Fruit fly (Drosophila melanogaster) whole organism, embryonic: Measurements from ENCODE around the gene bol.

Source experiments
- Atf-2 ChIP-seq: fragments of 200-800 bp; sonication (Bioruptor generic); optimal IDR thresholded peaks from 2 replicates; lab custom pipeline; 2016; ENCODE audit warnings: missing biosample characterization, missing genetic modification characterization
- Atf3 ChIP-seq: fragments of 200-800 bp; sonication (Bioruptor generic); optimal IDR thresholded peaks from 3 replicates; lab custom pipeline; 2016; ENCODE audit warnings: missing biosample characterization, missing genetic modification characterization
- CG1233 ChIP-seq: fragments of 200-800 bp; sonication (Bioruptor generic); optimal IDR thresholded peaks from 4 replicates; lab custom pipeline; 2018; ENCODE audit warnings: missing biosample characterization, mild to moderate bottlenecking, missing genetic modification characterization
- CG12769 ChIP-seq: fragments of 200-800 bp; sonication (Bioruptor generic); optimal IDR thresholded peaks from 2 replicates; lab custom pipeline; 2019; ENCODE audit warnings: missing biosample characterization, mild to moderate bottlenecking, missing genetic modification characterization, moderate library complexity
- CG13424 ChIP-seq: fragments of 200-800 bp; sonication (Bioruptor generic); optimal IDR thresholded peaks from 2 replicates; lab custom pipeline; 2019; ENCODE audit warnings: missing biosample characterization, mild to moderate bottlenecking, missing genetic modification characterization, moderate library complexity
- CG13894 ChIP-seq: fragments of 200-800 bp; sonication (Bioruptor generic); optimal IDR thresholded peaks from 3 replicates; lab custom pipeline; 2018; ENCODE audit warnings: missing biosample characterization, mild to moderate bottlenecking, missing genetic modification characterization, moderate library complexity
- CG16813 ChIP-seq: fragments of 200-800 bp; sonication (Bioruptor generic); IDR thresholded peaks from 3 replicates; pipeline ENCODE4 v1.3.6; 2022; ENCODE audit warnings: missing biosample characterization, missing genetic modification characterization; ENCODE audit not compliant: partially characterized antibody
- CG1832 ChIP-seq: fragments of 200-800 bp; sonication (Bioruptor generic); optimal IDR thresholded peaks from 2 replicates; lab custom pipeline; 2017; ENCODE audit warnings: missing biosample characterization, mild to moderate bottlenecking, missing genetic modification characterization, inconsistent platforms
- CG2202 ChIP-seq: fragments of 200-800 bp; sonication (Bioruptor generic); optimal IDR thresholded peaks from 2 replicates; lab custom pipeline; 2018; ENCODE audit warnings: missing biosample characterization, mild to moderate bottlenecking, missing genetic modification characterization
- CG4820 ChIP-seq: fragments of 200-800 bp; sonication (Bioruptor generic); optimal IDR thresholded peaks from 3 replicates; lab custom pipeline; 2016; ENCODE audit warnings: missing biosample characterization, missing genetic modification characterization
- CG6175 ChIP-seq: fragments of 200-800 bp; sonication (Bioruptor generic); IDR thresholded peaks from 3 replicates; pipeline ENCODE4 v1.3.6; 2022; ENCODE audit warnings: missing biosample characterization, missing genetic modification characterization
- CG6254 ChIP-seq: fragments of 200-800 bp; sonication (Bioruptor generic); optimal IDR thresholded peaks from 3 replicates; lab custom pipeline; 2017; ENCODE audit warnings: mild to moderate bottlenecking, missing biosample characterization, missing genetic modification reagents, missing genetic modification characterization
- CG7839 ChIP-seq: fragments of 200-800 bp; sonication (Bioruptor generic); optimal IDR thresholded peaks from 3 replicates; lab custom pipeline; 2018; ENCODE audit warnings: missing biosample characterization, mild to moderate bottlenecking, missing genetic modification characterization, moderate library complexity
- CG9437 ChIP-seq: fragments of 200-800 bp; sonication (Bioruptor generic); optimal IDR thresholded peaks from 2 replicates; lab custom pipeline; 2018; ENCODE audit warnings: missing biosample characterization, mild to moderate bottlenecking, missing genetic modification characterization
- CG9727 ChIP-seq: fragments of 200-800 bp; sonication (Bioruptor generic); optimal IDR thresholded peaks from 3 replicates; lab custom pipeline; 2017; ENCODE audit warnings: missing biosample characterization, mild to moderate bottlenecking, missing genetic modification characterization
- CG9932 ChIP-seq: fragments of 200-800 bp; sonication (Bioruptor generic); IDR thresholded peaks from 2 replicates; pipeline ENCODE4 v1.3.6; 2022; ENCODE audit warnings: missing biosample characterization, missing genetic modification characterization
- D ChIP-seq, 2 experiments: fragments of 200-800 bp in 1 of 2; fragments of >200 bp in 1 of 2; sonication (Bioruptor generic) in 1 of 2; optimal IDR thresholded peaks; 2 replicates in 1 of 2; 3 replicates in 1 of 2; lab custom pipeline; 2017; ENCODE audit warnings: mild to moderate bottlenecking in 1 of 2, missing biosample characterization in 1 of 2, missing genetic modification characterization in 1 of 2, missing genetic modification reagents in 1 of 2
- Drgx ChIP-seq: fragments of 200-800 bp; sonication (Bioruptor generic); IDR thresholded peaks from 2 replicates; pipeline ENCODE4 v1.3.6; 2022; ENCODE audit warnings: missing biosample characterization, missing genetic modification characterization
- Elba2 ChIP-seq: fragments of 200-800 bp; sonication (Bioruptor generic); optimal IDR thresholded peaks from 3 replicates; lab custom pipeline; 2016; ENCODE audit warnings: missing biosample characterization, missing genetic modification characterization
- Ets97D ChIP-seq: fragments of 200-800 bp; sonication (Bioruptor generic); optimal IDR thresholded peaks from 3 replicates; lab custom pipeline; 2016; ENCODE audit warnings: missing biosample characterization, missing genetic modification characterization
- GATAe ChIP-seq: fragments of 200-800 bp; sonication (Bioruptor generic); conservative IDR thresholded peaks from 2 replicates; pipeline ENCODE4 v1.3.6; 2022; ENCODE audit warnings: missing biosample characterization, missing genetic modification characterization
- H15 ChIP-seq: fragments of 200-800 bp; sonication (Bioruptor generic); IDR thresholded peaks from 3 replicates; pipeline ENCODE4 v1.3.6; 2022; ENCODE audit warnings: missing biosample characterization, missing genetic modification characterization
- Hmr ChIP-seq: fragments of 200-800 bp; sonication (Bioruptor generic); optimal IDR thresholded peaks from 3 replicates; lab custom pipeline; 2017; ENCODE audit warnings: mild to moderate bottlenecking, missing biosample characterization, missing genetic modification reagents, missing genetic modification characterization
- Hsf ChIP-seq: fragments of 200-800 bp; sonication (Bioruptor generic); optimal IDR thresholded peaks from 3 replicates; lab custom pipeline; 2016; ENCODE audit warnings: missing biosample characterization, missing genetic modification characterization
- Poxn ChIP-seq: fragments of 200-800 bp; sonication (Bioruptor generic); IDR thresholded peaks from 2 replicates; pipeline ENCODE4 v1.3.6; 2022; ENCODE audit warnings: missing biosample characterization, missing genetic modification characterization
- Sin3A ChIP-seq: fragments of >200 bp; optimal IDR thresholded peaks from 2 replicates; lab custom pipeline; 2018
- Six4 ChIP-seq: fragments of 200-800 bp; sonication (Bioruptor generic); optimal IDR thresholded peaks from 2 replicates; lab custom pipeline; 2016; ENCODE audit warnings: missing biosample characterization, missing genetic modification characterization
- Tbp ChIP-seq: fragments of >200 bp; optimal IDR thresholded peaks from 2 replicates; lab custom pipeline; 2018; ENCODE audit warnings: missing biosample characterization, missing genetic modification characterization
- ap ChIP-seq: fragments of 200-800 bp; sonication (Bioruptor generic); IDR thresholded peaks from 2 replicates; pipeline ENCODE4 v1.3.6; 2022; ENCODE audit warnings: missing biosample characterization, missing genetic modification characterization
- bcd ChIP-seq: fragments of 200-800 bp; sonication (Bioruptor generic); optimal IDR thresholded peaks from 2 replicates; lab custom pipeline; 2017; ENCODE audit warnings: missing biosample characterization, mild to moderate bottlenecking, missing genetic modification characterization
- chinmo ChIP-seq: fragments of 200-800 bp; sonication (Bioruptor generic); IDR thresholded peaks from 4 replicates; pipeline ENCODE4 v1.3.6; 2022; ENCODE audit warnings: missing biosample characterization, missing genetic modification characterization; ENCODE audit not compliant: partially characterized antibody
- dimm ChIP-seq: fragments of 200-800 bp; sonication (Bioruptor generic); IDR thresholded peaks from 2 replicates; pipeline ENCODE4 v1.3.6; 2022; ENCODE audit warnings: missing biosample characterization, missing genetic modification characterization
- eve ChIP-seq, 2 experiments: fragments of >200 bp; optimal IDR thresholded peaks; 2 replicates each; lab custom pipeline; 2017; ENCODE audit warnings: missing biosample characterization in 2 of 2, missing genetic modification characterization in 2 of 2
- insv ChIP-seq, 2 experiments: fragments of 200-800 bp; sonication (Bioruptor generic); optimal IDR thresholded peaks; 3 replicates each; lab custom pipeline; 2016 to 2018; ENCODE audit warnings: missing biosample characterization in 2 of 2, missing genetic modification characterization in 2 of 2
- jumu ChIP-seq: fragments of 200-800 bp; sonication (Bioruptor generic); optimal IDR thresholded peaks from 3 replicates; lab custom pipeline; 2016; ENCODE audit warnings: missing biosample characterization, missing genetic modification characterization
- ken ChIP-seq: fragments of 200-800 bp; sonication (Bioruptor generic); IDR thresholded peaks from 3 replicates; pipeline ENCODE4 v1.3.6; 2022; ENCODE audit warnings: missing biosample characterization, missing genetic modification characterization
- kni ChIP-seq: fragments of 200-800 bp; sonication (Bioruptor generic); optimal IDR thresholded peaks from 3 replicates; lab custom pipeline; 2017; ENCODE audit warnings: mild to moderate bottlenecking, missing biosample characterization, missing genetic modification reagents, missing genetic modification characterization
- mld ChIP-seq: fragments of 200-800 bp; sonication (Bioruptor generic); IDR thresholded peaks from 3 replicates; pipeline ENCODE4 v1.3.6; 2022; ENCODE audit warnings: missing biosample characterization, missing genetic modification characterization; ENCODE audit not compliant: partially characterized antibody
- sc ChIP-seq, 3 experiments: fragments of >200 bp in 2 of 3; fragments of 200-800 bp in 1 of 3; sonication (Bioruptor generic) in 1 of 3; optimal IDR thresholded peaks; 2 replicates in 2 of 3; 3 replicates in 1 of 3; lab custom pipeline; 2017; ENCODE audit warnings: mild to moderate bottlenecking in 1 of 3, missing biosample characterization in 1 of 3, missing genetic modification characterization in 1 of 3, missing genetic modification reagents in 1 of 3
- seq ChIP-seq: fragments of 200-800 bp; sonication (Bioruptor generic); IDR thresholded peaks from 2 replicates; pipeline ENCODE4 v1.3.6; 2022; ENCODE audit warnings: missing biosample characterization, missing genetic modification characterization
- sisA ChIP-seq: fragments of 200-800 bp; sonication (Bioruptor generic); IDR thresholded peaks from 2 replicates; pipeline ENCODE4 v1.3.6; 2022; ENCODE audit warnings: missing biosample characterization, missing genetic modification characterization
- usp ChIP-seq: fragments of >200 bp; optimal IDR thresholded peaks from 2 replicates; lab custom pipeline; 2017; ENCODE audit warnings: missing biosample characterization, missing genetic modification characterization
- zen ChIP-seq: fragments of 200-800 bp; sonication (Bioruptor generic); optimal IDR thresholded peaks from 3 replicates; lab custom pipeline; 2018; ENCODE audit warnings: missing biosample characterization, mild to moderate bottlenecking, missing genetic modification characterization, moderate library complexity
- zen2 ChIP-seq: fragments of 200-800 bp; sonication (Bioruptor generic); IDR thresholded peaks from 3 replicates; pipeline ENCODE4 v1.3.6; 2022; ENCODE audit warnings: missing biosample characterization, missing genetic modification characterization; ENCODE audit not compliant: partially characterized antibody

Gene bol

DNA sequence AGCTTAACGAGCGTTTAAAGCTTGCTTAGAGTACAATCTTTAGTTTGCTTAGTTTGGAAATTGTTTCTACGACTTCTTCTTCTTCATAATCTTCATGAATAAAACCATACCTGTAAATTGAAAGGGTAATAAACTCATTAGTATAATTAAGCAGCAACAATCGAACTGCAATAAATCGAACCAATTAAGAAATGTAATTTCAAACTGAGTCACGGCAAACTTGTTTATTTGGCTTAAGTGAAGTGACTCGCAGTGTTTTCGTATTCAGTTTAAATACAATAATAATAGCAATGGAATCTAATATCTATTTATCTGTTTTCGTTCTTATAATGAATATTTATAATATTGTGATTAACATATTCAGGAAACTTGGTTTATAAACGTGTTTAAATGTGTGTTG, 1.6 kb upstream of the bol start:
- TF ChIP-seq eve (GFP tag; optimal IDR thresholded peaks at IDR 0.05; lab: Kevin White, UChicago): peak in 1 of 2 experiments; percentile 54
- TF ChIP-seq CG2202: no peak
- no peak for TF ChIP-seq GATAe (GFP tag; lab: Robert Waterston, UW)
- 0 out of 4 replicates have a peak, but pooled peaks have one; percentile 33 for TF ChIP-seq chinmo (GFP tag; lab: Robert Waterston, UW)

DNA sequence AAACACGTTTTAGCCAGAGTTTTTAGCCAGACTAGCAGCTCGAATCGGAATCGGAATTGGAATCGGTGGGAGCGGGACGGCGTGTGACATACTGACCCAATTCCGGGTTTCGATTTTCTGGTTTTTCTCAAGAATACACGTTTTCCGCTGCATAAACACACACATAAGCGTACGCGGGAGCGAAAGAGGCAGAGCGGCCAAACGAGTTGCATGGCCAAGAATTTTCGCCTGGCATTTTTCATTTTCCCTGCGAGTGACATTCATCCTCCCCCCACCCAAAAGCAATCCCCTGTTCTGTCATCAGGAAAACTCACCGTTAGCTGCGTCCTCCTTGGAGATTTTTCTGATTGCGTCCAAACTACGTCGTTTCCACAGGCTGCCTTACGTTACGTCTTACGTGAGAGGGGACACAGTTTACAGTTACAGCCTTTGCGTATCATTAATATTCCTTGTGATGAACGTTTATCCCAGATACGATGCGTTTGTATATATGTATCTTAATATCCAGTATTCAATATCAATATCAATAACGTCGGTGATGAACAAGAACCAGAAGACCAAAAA, 4.5 kb downstream of the bol start:
- TF ChIP-seq insv (GFP tag; optimal IDR thresholded peaks at IDR 0.05; lab: Kevin White, UChicago) (peak in 1 of 2 experiments; percentile 34), ken (GFP tag; lab: Robert Waterston, UW) (0 out of 3 replicates have a peak, but pooled peaks have one; percentile 10), CG12769 (peak; percentile 89), CG9437 (GFP tag; lab: Kevin White, UChicago) (peak; percentile 97), chinmo (GFP tag; lab: Robert Waterston, UW) (peak; percentile 60; the same call in 2 of the 4 replicates), ap (no peak), D (optimal IDR thresholded peaks at IDR 0.05; lab: Kevin White, UChicago) (no peak), D (GFP tag; optimal IDR thresholded peaks at IDR 0.05; lab: Kevin White, UChicago) (no peak), kni (GFP tag; lab: Kevin White, UChicago) (peak; percentile 21), mld (GFP tag; lab: Robert Waterston, UW) (0 out of 3 replicates have a peak, but pooled peaks have one; percentile 38), CG4820 (peak; percentile 72), CG9727 (GFP tag; lab: Kevin White, UChicago) (no peak), Drgx (peak; percentile 24; the same call in 1 of the 2 replicates), dimm (GFP tag; lab: Robert Waterston, UW) (no peak), CG1832 (peak; percentile 28), CG13894 (tag; lab: Kevin White, UChicago) (no peak)

DNA sequence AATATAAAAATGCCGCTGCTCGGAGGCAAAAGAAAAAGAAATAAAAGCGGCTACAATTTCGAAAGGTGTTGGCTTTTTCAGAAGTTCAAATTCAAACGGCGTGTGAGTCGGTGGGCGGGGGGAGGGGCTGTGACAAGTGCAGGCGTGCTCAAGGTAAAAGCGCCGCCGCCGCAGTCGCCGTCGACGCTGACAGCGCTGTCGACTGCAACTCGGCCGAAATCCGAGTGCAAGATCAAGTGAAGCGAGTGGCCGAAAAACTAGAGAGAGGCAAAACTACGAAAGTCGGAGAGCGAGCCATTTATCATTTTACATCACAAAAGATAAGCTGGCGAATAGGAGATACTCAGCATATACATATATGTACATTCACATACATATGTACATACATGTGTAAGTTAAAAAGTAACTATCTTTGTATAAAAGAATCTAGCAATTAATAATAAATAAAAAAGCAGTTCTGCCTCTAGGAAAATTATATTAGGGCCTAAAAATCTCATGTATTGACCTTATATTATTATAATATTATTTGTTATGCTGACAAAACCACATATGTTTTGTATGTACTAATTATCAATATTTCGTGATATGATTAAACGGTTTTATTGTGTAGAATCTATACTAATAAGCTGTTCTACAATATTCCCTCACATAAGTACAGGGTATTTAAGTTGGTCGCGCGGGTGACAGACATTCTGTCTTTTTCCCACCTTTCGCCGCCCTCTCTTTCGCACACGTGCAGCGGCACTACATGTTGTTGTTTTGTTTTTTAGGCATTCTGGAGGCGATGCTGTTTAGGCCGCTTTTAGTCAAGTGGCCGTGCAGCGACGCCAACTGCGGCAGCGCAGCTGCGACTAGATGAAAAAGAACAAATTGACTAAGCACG, 5.3 kb downstream of the bol start:
- no peak for TF ChIP-seq CG6175 (GFP tag; lab: Robert Waterston, UW)
- no peak for TF ChIP-seq sc (optimal IDR thresholded peaks at IDR 0.05; lab: Kevin White, UChicago)
- peak; percentile 76 for TF ChIP-seq sc (GFP tag; optimal IDR thresholded peaks at IDR 0.05; lab: Kevin White, UChicago)
- TF ChIP-seq Tbp (GFP tag; lab: Kevin White, UChicago): no peak
- TF ChIP-seq Ets97D: no peak
- peak; percentile 80 for TF ChIP-seq CG13424 (tag; lab: Kevin White, UChicago)
- TF ChIP-seq bcd: peak; percentile 59
- TF ChIP-seq Atf3: no peak
- peak; percentile 71 for TF ChIP-seq CG1832
- no peak for TF ChIP-seq usp (GFP tag; lab: Kevin White, UChicago)
- TF ChIP-seq H15: no peak
- TF ChIP-seq CG16813: no peak
- no peak for TF ChIP-seq Poxn
- peak; percentile 70 for TF ChIP-seq CG7839
- TF ChIP-seq jumu (GFP tag; lab: Kevin White, UChicago): no peak
- TF ChIP-seq zen (tag; lab: Kevin White, UChicago): peak; percentile 39
- TF ChIP-seq Atf-2: no peak
- peak; percentile 61 for TF ChIP-seq CG2202
- 0 out of 2 replicates have a peak, but pooled peaks have one; percentile 10 for TF ChIP-seq CG9932 (GFP tag; lab: Robert Waterston, UW)
- TF ChIP-seq Sin3A: no peak
- TF ChIP-seq Elba2 (GFP tag; lab: Kevin White, UChicago): no peak
- TF ChIP-seq seq (GFP tag; lab: Robert Waterston, UW): no peak; the same call in 1 of the 2 replicates
- no peak for TF ChIP-seq zen2 (GFP tag; lab: Robert Waterston, UW)
- peak; percentile 59 for TF ChIP-seq Six4 (GFP tag; lab: Kevin White, UChicago)
- peak; percentile 51 for TF ChIP-seq CG1233 (GFP tag; lab: Kevin White, UChicago)
- TF ChIP-seq Hmr: peak; percentile 44
- peak; percentile 41 for TF ChIP-seq Hsf (GFP tag; lab: Kevin White, UChicago)
- peak; percentile 69 for TF ChIP-seq CG6254 (GFP tag; lab: Kevin White, UChicago)
- peak; percentile 39 for TF ChIP-seq sisA
